Worm (Caenorhabditis elegans): ENCODE measurements around the gene M03A1.3.

DNA sequence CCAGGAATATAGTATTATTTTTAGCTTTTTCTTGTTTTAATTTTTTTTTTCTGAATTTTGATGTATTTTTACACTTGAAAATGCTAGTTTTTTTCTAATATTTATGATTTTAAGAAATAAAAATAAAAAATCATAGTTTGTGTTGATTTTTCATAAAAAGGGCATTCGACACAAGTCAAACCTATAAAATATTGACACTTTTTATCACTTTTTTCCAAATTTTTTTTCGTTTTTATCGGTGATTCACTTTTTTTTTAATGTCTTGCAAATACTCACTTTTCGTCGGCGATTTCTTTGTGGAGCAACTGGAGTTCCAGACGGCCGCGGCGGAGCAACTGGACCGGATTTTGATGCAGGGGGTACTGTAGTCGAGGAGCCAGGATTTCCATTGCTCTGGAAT is 39.9 kb downstream of the M03A1.3 start:
- TF ChIP-seq med-1 (GFP tag; optimal IDR thresholded peaks at IDR 0.05; ENCODE audit: insufficient read depth): no peak
- TF ChIP-seq T22C8.4 (GFP tag; IDR thresholded peaks at IDR 0.05): no peak
- TF ChIP-seq klf-2 (GFP tag; conservative IDR thresholded peaks at IDR 0.05): no peak
- TF ChIP-seq flt-1 (GFP tag; IDR thresholded peaks at IDR 0.05): no peak
- TF ChIP-seq ztf-23 (GFP tag; IDR thresholded peaks at IDR 0.05): no peak
- TF ChIP-seq tab-1 (GFP tag; IDR thresholded peaks at IDR 0.05): no peak
- no peak for TF ChIP-seq ref-1 (GFP tag; conservative IDR thresholded peaks at IDR 0.05)

Measured in whole organism, midembryonic.